Worm (Caenorhabditis elegans): ENCODE data around the gene pkc-1.

- TF ChIP-seq ama-1 (optimal IDR thresholded peaks at IDR 0.05) (no peak), flt-1 (GFP tag; IDR thresholded peaks at IDR 0.05) (no peak), ets-7 (tag; optimal IDR thresholded peaks at IDR 0.05) (no peak), ceh-36 (tag; optimal IDR thresholded peaks at IDR 0.05) (no peak), scrt-1 (GFP tag; IDR thresholded peaks at IDR 0.05) (no peak), B0310.2 (tag; optimal IDR thresholded peaks at IDR 0.05) (no peak), pes-1 (GFP tag; IDR thresholded peaks at IDR 0.05) (no peak), tbx-11 (GFP tag; IDR thresholded peaks at IDR 0.05) (no peak), hnd-1 (tag; optimal IDR thresholded peaks at IDR 0.05) (no peak)
Measured at ce11 chrV:12075983-12076382, 44.0 kb upstream of the pkc-1 start.

All from whole organism, early embryonic.